Worm (Caenorhabditis elegans) whole organism, L1 larva: Measurements from ENCODE around the gene sru-37.

Experiments
- fkh-10 ChIP-seq: sonication (generic microtip); optimal IDR thresholded peaks from 2 replicates; lab custom pipeline; 2017; ENCODE audit warnings: missing biosample characterization, missing genetic modification reagents, missing genetic modification characterization
- unc-98 ChIP-seq: fragments of 200-800 bp; sonication (Bioruptor generic); IDR thresholded peaks from 2 replicates; pipeline ENCODE4 v1.3.6; 2022; ENCODE audit warnings: missing genetic modification characterization, missing compliant biosample characterization
- ztf-11 ChIP-seq, 2 experiments: sonication (generic microtip); optimal IDR thresholded peaks; 2 replicates each; lab custom pipeline; 2016 to 2017; ENCODE audit warnings: missing genetic modification characterization in 2 of 2, missing biosample characterization in 1 of 2, missing compliant biosample characterization in 1 of 2

- TF ChIP-seq unc-98 (no peak), fkh-10 (GFP tag; lab: Kevin White, UChicago) (no peak), ztf-11 (tag; optimal IDR thresholded peaks at IDR 0.05; lab: Kevin White, UChicago) (no peak)
Observed at ce11 chrV:9833900-9834299, 28.6 kb downstream of the sru-37 start, which contains the start of gene sru-40.
